Fruit fly (Drosophila melanogaster) whole organism, pupa: Measurements from ENCODE around the gene CG15695.

Experiments
- CG10348 ChIP-seq: fragments of 200-800 bp; sonication (Bioruptor generic); IDR thresholded peaks from 2 replicates; pipeline ENCODE4 v1.3.6; 2022; ENCODE audit warnings: missing biosample characterization, missing genetic modification characterization
- CG12605 ChIP-seq: fragments of 200-800 bp; sonication (Bioruptor generic); IDR thresholded peaks from 2 replicates; pipeline ENCODE4 v1.3.6; 2022; ENCODE audit warnings: missing biosample characterization, missing genetic modification characterization
- CG13204 ChIP-seq: fragments of 200-800 bp; sonication (Bioruptor generic); optimal IDR thresholded peaks from 2 replicates; lab custom pipeline; 2018; ENCODE audit warnings: missing biosample characterization, mild to moderate bottlenecking, missing genetic modification characterization, moderate library complexity
- CG14655 ChIP-seq: fragments of 200-800 bp; sonication (Bioruptor generic); optimal IDR thresholded peaks from 3 replicates; lab custom pipeline; 2017; ENCODE audit warnings: mild to moderate bottlenecking, missing biosample characterization, missing genetic modification reagents, missing genetic modification characterization
- CG15710 ChIP-seq: fragments of 200-800 bp; sonication (Bioruptor generic); optimal IDR thresholded peaks from 2 replicates; lab custom pipeline; 2018; ENCODE audit warnings: missing biosample characterization, mild to moderate bottlenecking, missing genetic modification characterization, moderate library complexity
- CG17806 ChIP-seq: fragments of 200-800 bp; sonication (Bioruptor generic); optimal IDR thresholded peaks from 2 replicates; lab custom pipeline; 2018; ENCODE audit warnings: missing biosample characterization, mild to moderate bottlenecking, missing genetic modification characterization, moderate library complexity
- CG32121 ChIP-seq: fragments of 200-800 bp; sonication (Bioruptor generic); IDR thresholded peaks from 2 replicates; pipeline ENCODE4 v1.3.6; 2022; ENCODE audit warnings: missing biosample characterization, missing genetic modification characterization
- CG34367 ChIP-seq: fragments of 200-800 bp; sonication (Bioruptor generic); optimal IDR thresholded peaks from 2 replicates; lab custom pipeline; 2018; ENCODE audit warnings: missing biosample characterization, mild to moderate bottlenecking, missing genetic modification characterization
- CG4496 ChIP-seq: fragments of 200-800 bp; sonication (Bioruptor generic); IDR thresholded peaks from 3 replicates; pipeline ENCODE4 v1.3.6; 2022; ENCODE audit warnings: missing biosample characterization, missing genetic modification characterization
- CG8159 ChIP-seq: fragments of 200-800 bp; sonication (Bioruptor generic); optimal IDR thresholded peaks from 3 replicates; lab custom pipeline; 2018; ENCODE audit warnings: missing biosample characterization, mild to moderate bottlenecking, missing genetic modification characterization, moderate library complexity
- CG8301 ChIP-seq: fragments of 200-800 bp; sonication (Bioruptor generic); optimal IDR thresholded peaks from 2 replicates; lab custom pipeline; 2018; ENCODE audit warnings: missing biosample characterization, mild to moderate bottlenecking, missing genetic modification characterization
- CG9948 ChIP-seq: fragments of 200-800 bp; sonication (Bioruptor generic); optimal IDR thresholded peaks from 2 replicates; lab custom pipeline; 2018; ENCODE audit warnings: missing biosample characterization, mild to moderate bottlenecking, missing genetic modification characterization, moderate library complexity
- D1 ChIP-seq: fragments of 200-800 bp; sonication (Bioruptor generic); optimal IDR thresholded peaks from 2 replicates; lab custom pipeline; 2018; ENCODE audit warnings: missing biosample characterization, mild to moderate bottlenecking, missing genetic modification characterization, moderate library complexity
- EcR ChIP-seq: fragments of 200-800 bp; sonication (Bioruptor generic); optimal IDR thresholded peaks from 3 replicates; lab custom pipeline; 2019; ENCODE audit warnings: missing biosample characterization, missing genetic modification characterization, mild to moderate bottlenecking, moderate library complexity, missing genetic modification reagents
- Ets98B ChIP-seq: fragments of 200-800 bp; sonication (Bioruptor generic); IDR thresholded peaks from 2 replicates; pipeline ENCODE4 v1.3.6; 2022; ENCODE audit warnings: missing biosample characterization, missing genetic modification characterization
- Pif1A ChIP-seq: fragments of 200-800 bp; sonication (Bioruptor generic); optimal IDR thresholded peaks from 3 replicates; lab custom pipeline; 2016; ENCODE audit warnings: missing biosample characterization, missing genetic modification characterization
- Pif1B ChIP-seq: fragments of 200-800 bp; sonication (Bioruptor generic); optimal IDR thresholded peaks from 3 replicates; lab custom pipeline; 2016; ENCODE audit warnings: missing biosample characterization, missing genetic modification characterization
- Snoo ChIP-seq: fragments of 200-800 bp; sonication (Bioruptor generic); optimal IDR thresholded peaks from 3 replicates; lab custom pipeline; 2017; ENCODE audit warnings: missing biosample characterization, mild to moderate bottlenecking, missing genetic modification characterization, inconsistent platforms
- fd96Ca ChIP-seq: fragments of 200-800 bp; sonication (Bioruptor generic); IDR thresholded peaks from 3 replicates; pipeline ENCODE4 v1.3.6; 2022; ENCODE audit warnings: missing biosample characterization, missing genetic modification characterization
- gl ChIP-seq: fragments of 200-800 bp; sonication (Bioruptor generic); optimal IDR thresholded peaks from 2 replicates; lab custom pipeline; 2018; ENCODE audit warnings: missing biosample characterization, mild to moderate bottlenecking, missing genetic modification characterization
- rn ChIP-seq: fragments of 200-800 bp; sonication (Bioruptor generic); IDR thresholded peaks from 2 replicates; pipeline ENCODE4 v1.3.6; 2022; ENCODE audit warnings: missing biosample characterization, missing genetic modification characterization

The CG15695 gene

dm6 chr3R:20836257-20836856 lies 5.6 kb upstream of the CG15695 start:
- no peak for TF ChIP-seq CG10348 (GFP tag; lab: Robert Waterston, UW)
- peak; percentile 0 for TF ChIP-seq CG17806
- peak; percentile 72 for TF ChIP-seq CG14655 (GFP tag; lab: Kevin White, UChicago)
- TF ChIP-seq Snoo = no peak
- TF ChIP-seq CG4496 (GFP tag; lab: Robert Waterston, UW) = 0 out of 3 replicates have a peak, but pooled peaks have one; percentile 23
- no peak for TF ChIP-seq CG13204
- TF ChIP-seq Pif1B (GFP tag; lab: Kevin White, UChicago) = peak; percentile 8
- TF ChIP-seq CG15710 = peak; percentile 6
- TF ChIP-seq Pif1A = peak; percentile 17
- peak; percentile 49 for TF ChIP-seq CG8301 (tag; lab: Kevin White, UChicago)

dm6 chr3R:20837242-20837664 lies 4.7 kb upstream of the CG15695 start:
- TF ChIP-seq EcR (GFP tag; lab: Kevin White, UChicago) (no peak), fd96Ca (no peak), CG4496 (GFP tag; lab: Robert Waterston, UW) (no peak), CG17806 (no peak), Pif1A (no peak), CG13204 (no peak), rn (GFP tag; lab: Robert Waterston, UW) (no peak), CG14655 (GFP tag; lab: Kevin White, UChicago) (no peak), CG8301 (tag; lab: Kevin White, UChicago) (no peak), CG12605 (no peak)
- TF ChIP-seq, all 21 proteins: peak for 0

- TF ChIP-seq Ets98B (no peak), rn (GFP tag; lab: Robert Waterston, UW) (no peak), CG32121 (no peak), CG15710 (no peak), CG8159 (no peak), CG34367 (tag; lab: Kevin White, UChicago) (no peak), CG13204 (no peak), Snoo (no peak), CG9948 (no peak), CG17806 (no peak), CG4496 (GFP tag; lab: Robert Waterston, UW) (no peak), Pif1B (GFP tag; lab: Kevin White, UChicago) (no peak), EcR (GFP tag; lab: Kevin White, UChicago) (no peak), CG10348 (GFP tag; lab: Robert Waterston, UW) (no peak), D1 (tag; lab: Kevin White, UChicago) (no peak), CG12605 (no peak), Pif1A (no peak), fd96Ca (no peak), CG14655 (GFP tag; lab: Kevin White, UChicago) (no peak)
Measured at dm6 chr3R:20838787-20839186, 3.2 kb upstream of the CG15695 start.

DNA sequence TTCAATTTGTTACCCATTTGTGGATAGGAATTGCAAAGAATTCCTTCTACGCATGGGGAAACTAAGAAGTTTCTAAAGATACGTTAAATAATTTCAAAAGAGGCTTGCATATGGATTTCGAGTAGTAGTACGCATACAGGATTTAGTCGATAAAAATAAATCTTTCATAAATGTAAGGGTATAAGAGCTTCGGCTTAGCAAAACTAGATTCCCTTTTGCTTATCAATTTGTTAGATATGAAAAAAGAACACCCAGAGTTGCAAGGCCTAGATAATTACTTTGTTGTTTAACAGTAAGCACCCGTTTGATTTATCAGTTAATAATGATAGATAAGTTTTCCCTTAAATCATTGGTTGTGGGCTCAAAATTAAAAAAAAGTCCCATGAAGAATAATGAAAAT lies 3.6 kb downstream of the CG15695 start:
- TF ChIP-seq Pif1A (no peak), fd96Ca (no peak), rn (GFP tag; lab: Robert Waterston, UW) (no peak), CG15710 (no peak), CG32121 (no peak), CG12605 (no peak), CG8159 (no peak)

- TF ChIP-seq CG9948 = no peak
- no peak for TF ChIP-seq CG15710
- no peak for TF ChIP-seq CG12605
- no peak for TF ChIP-seq CG14655 (GFP tag; lab: Kevin White, UChicago)
- no peak for TF ChIP-seq CG13204
- no peak for TF ChIP-seq CG34367 (tag; lab: Kevin White, UChicago)
- no peak for TF ChIP-seq CG10348 (GFP tag; lab: Robert Waterston, UW)
- no peak for TF ChIP-seq fd96Ca
- TF ChIP-seq CG8159 = no peak
- no peak for TF ChIP-seq gl (tag; lab: Kevin White, UChicago)
- no peak for TF ChIP-seq Snoo
Measured at dm6 chr3R:20846316-20846715, 4.4 kb downstream of the CG15695 start.

DNA sequence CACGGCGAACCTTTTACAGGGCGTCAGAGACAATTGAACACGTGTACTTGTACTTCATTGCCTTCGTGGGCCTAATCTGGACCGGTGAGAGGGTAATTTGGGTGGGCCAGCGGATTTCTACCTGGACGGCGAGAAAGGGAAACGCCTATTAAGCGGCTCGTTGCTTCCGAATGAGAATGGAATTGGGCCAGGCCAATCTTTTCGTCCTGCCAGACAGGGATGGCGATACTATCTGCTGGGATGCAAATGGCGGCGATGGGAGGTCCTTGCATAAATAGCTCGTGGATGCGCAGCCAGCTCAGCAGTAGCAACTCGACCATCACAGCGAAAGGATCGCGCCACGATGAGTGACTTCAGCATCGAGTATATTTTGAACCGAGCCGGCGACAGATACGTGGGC lies 4.8 kb downstream of the CG15695 start, which contains the start of gene CG15696:
Gene CG15696 (plus strand): TSS at position 301 of the 400 bp plus-strand sequence.
- TF ChIP-seq CG10348 (GFP tag; lab: Robert Waterston, UW) (no peak), Pif1B (GFP tag; lab: Kevin White, UChicago) (no peak), EcR (GFP tag; lab: Kevin White, UChicago) (no peak), CG34367 (tag; lab: Kevin White, UChicago) (no peak), rn (GFP tag; lab: Robert Waterston, UW) (no peak), Pif1A (no peak), Snoo (no peak), Ets98B (no peak), CG15710 (no peak), CG8301 (tag; lab: Kevin White, UChicago) (no peak), CG9948 (no peak), CG8159 (no peak), gl (tag; lab: Kevin White, UChicago) (no peak), D1 (tag; lab: Kevin White, UChicago) (no peak), fd96Ca (no peak), CG12605 (no peak)

DNA sequence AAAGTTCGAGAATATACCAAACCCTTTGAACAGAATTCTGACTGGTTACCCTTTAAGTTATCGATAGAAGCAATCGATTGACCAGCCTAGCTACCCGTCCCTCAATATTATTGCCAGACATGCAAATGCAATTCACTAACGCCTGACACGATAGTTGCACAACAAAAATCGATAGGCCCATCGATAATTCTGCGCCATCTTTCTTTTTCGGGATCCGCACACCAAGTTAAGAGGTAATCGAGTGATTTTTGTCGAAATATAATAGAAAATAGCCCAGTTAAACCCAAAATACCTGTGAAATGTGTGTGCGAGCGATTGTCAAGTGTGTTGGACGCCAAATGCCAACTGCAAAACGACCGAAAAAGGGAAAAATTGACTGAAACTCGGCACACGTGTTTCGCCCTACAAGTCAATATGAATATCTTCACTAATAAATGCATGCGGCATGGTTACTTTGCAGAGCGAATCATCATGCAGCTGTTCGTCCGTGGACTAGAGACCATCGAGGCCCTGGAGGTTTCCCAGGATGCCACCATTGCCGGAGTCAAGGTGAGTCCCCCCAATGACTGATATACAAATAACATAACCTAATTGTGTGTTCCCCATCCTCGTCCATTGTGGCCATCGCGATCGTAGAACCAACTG lies 8.6 kb downstream of the CG15695 start, which contains the start of gene RpS30:
Gene RpS30 (plus strand): TSS at position 122 of the 645 bp plus-strand sequence.
- TF ChIP-seq Ets98B (no peak), Snoo (peak; percentile 24), CG10348 (GFP tag; lab: Robert Waterston, UW) (no peak)
